Fruit fly (Drosophila melanogaster): Measurements from ENCODE around the gene Atg2.
A peak's percentile ranks its signal among the peaks of the same experiment; 100 is the strongest.

The Atg2 gene

dm6 chr3L:2745698-2746410 lies 28.3 kb upstream of the Atg2 start:
- peak; percentile 64 for TF ChIP-seq fkh (GFP tag; optimal IDR thresholded peaks at IDR 0.05)
- no peak for TF ChIP-seq Hr4 (GFP tag; optimal IDR thresholded peaks at IDR 0.05)
- TF ChIP-seq spab (GFP tag; optimal IDR thresholded peaks at IDR 0.05), result no peak
- TF ChIP-seq eg (GFP tag; IDR thresholded peaks at IDR 0.05), result 0 out of 3 replicates have a peak, but pooled peaks have one; percentile 39
- no peak for TF ChIP-seq Eip75B (GFP tag; optimal IDR thresholded peaks at IDR 0.05)

dm6 chr3L:2748359-2748758 lies 25.8 kb upstream of the Atg2 start:
- TF ChIP-seq vri (GFP tag; optimal IDR thresholded peaks at IDR 0.05) (no peak), fkh (GFP tag; optimal IDR thresholded peaks at IDR 0.05) (peak; percentile 25)

- TF ChIP-seq Smox (GFP tag; optimal IDR thresholded peaks at IDR 0.05), result no peak
- no peak for TF ChIP-seq Hr4 (GFP tag; optimal IDR thresholded peaks at IDR 0.05)
- no peak for TF ChIP-seq CG34406 (GFP tag; optimal IDR thresholded peaks at IDR 0.05)
- TF ChIP-seq Ets96B (tag; optimal IDR thresholded peaks at IDR 0.05), result no peak
- no peak for TF ChIP-seq CG11902 (GFP tag; optimal IDR thresholded peaks at IDR 0.05)
Observed at dm6 chr3L:2762122-2762521, 12.0 kb upstream of the Atg2 start.

- TF ChIP-seq Eip78C (GFP tag) (no peak), CG31627 (GFP tag; optimal IDR thresholded peaks at IDR 0.05) (no peak), cyc (GFP tag; optimal IDR thresholded peaks at IDR 0.05) (no peak), CG11902 (GFP tag; optimal IDR thresholded peaks at IDR 0.05) (no peak), CG15336 (GFP tag; IDR thresholded peaks at IDR 0.05) (peak; percentile 29; the same call in 1 of the 2 replicates), CG8119 (GFP tag; IDR thresholded peaks at IDR 0.05) (0 out of 3 replicates have a peak, but pooled peaks have one; percentile 18), net (GFP tag; optimal IDR thresholded peaks at IDR 0.05) (no peak), CG1621 (tag; optimal IDR thresholded peaks at IDR 0.05) (no peak), Hr4 (GFP tag; optimal IDR thresholded peaks at IDR 0.05) (peak; percentile 47), OdsH (GFP tag; optimal IDR thresholded peaks at IDR 0.05) (no peak), CG8319 (GFP tag; optimal IDR thresholded peaks at IDR 0.05) (no peak), Ets21C (GFP tag; optimal IDR thresholded peaks at IDR 0.05) (no peak), Sox102F (GFP tag; optimal IDR thresholded peaks at IDR 0.05) (no peak), Gug (GFP tag; IDR thresholded peaks at IDR 0.05) (no peak), CG10631 (GFP tag; optimal IDR thresholded peaks at IDR 0.05) (no peak), eg (GFP tag; IDR thresholded peaks at IDR 0.05) (peak; percentile 14; the same call in 1 of the 3 replicates), fkh (GFP tag; optimal IDR thresholded peaks at IDR 0.05) (no peak), CG10669 (GFP tag; optimal IDR thresholded peaks at IDR 0.05) (no peak), CG16779 (tag; optimal IDR thresholded peaks at IDR 0.05) (no peak), Sox15 (GFP tag; optimal IDR thresholded peaks at IDR 0.05) (no peak), CG32006 (GFP tag; optimal IDR thresholded peaks at IDR 0.05) (peak; percentile 25)
Observed at dm6 chr3L:2763762-2764161, 10.4 kb upstream of the Atg2 start.

dm6 chr3L:2765013-2765738 lies 9.0 kb upstream of the Atg2 start:
- TF ChIP-seq CG11294 (GFP tag; IDR thresholded peaks at IDR 0.05), result no peak
- TF ChIP-seq fd85E (GFP tag; optimal IDR thresholded peaks at IDR 0.05), result no peak
- peak; percentile 52 for TF ChIP-seq esn (GFP tag; optimal IDR thresholded peaks at IDR 0.05)
- no peak for TF ChIP-seq Eip75B (GFP tag; optimal IDR thresholded peaks at IDR 0.05)
- peak; percentile 43 for TF ChIP-seq Sox102F (GFP tag; optimal IDR thresholded peaks at IDR 0.05)
- peak; percentile 19 for TF ChIP-seq CG6808 (GFP tag; optimal IDR thresholded peaks at IDR 0.05)
- peak; percentile 16 for TF ChIP-seq CG3032 (tag; optimal IDR thresholded peaks at IDR 0.05)
- TF ChIP-seq Ets21C (GFP tag; optimal IDR thresholded peaks at IDR 0.05), result peak; percentile 33
- peak; percentile 17 for TF ChIP-seq topi (GFP tag; optimal IDR thresholded peaks at IDR 0.05)
- peak; percentile 15 for TF ChIP-seq Sox14 (GFP tag; optimal IDR thresholded peaks at IDR 0.05)
- TF ChIP-seq CG6854 (GFP tag; optimal IDR thresholded peaks at IDR 0.05), result no peak
- TF ChIP-seq vri (GFP tag; optimal IDR thresholded peaks at IDR 0.05), result peak; percentile 39
- TF ChIP-seq CG31627 (GFP tag; optimal IDR thresholded peaks at IDR 0.05), result peak; percentile 35
- TF ChIP-seq OdsH (GFP tag; optimal IDR thresholded peaks at IDR 0.05), result peak; percentile 20
- peak; percentile 22 for TF ChIP-seq CG10631 (GFP tag; optimal IDR thresholded peaks at IDR 0.05)
- peak; percentile 54 for TF ChIP-seq eg (GFP tag; IDR thresholded peaks at IDR 0.05)
- peak; percentile 52 for TF ChIP-seq cyc (GFP tag; optimal IDR thresholded peaks at IDR 0.05)
- TF ChIP-seq Met (GFP tag; optimal IDR thresholded peaks at IDR 0.05), result peak; percentile 51
- peak; percentile 17 for TF ChIP-seq achi (GFP tag; optimal IDR thresholded peaks at IDR 0.05)
- no peak for TF ChIP-seq CG4318 (GFP tag; optimal IDR thresholded peaks at IDR 0.05)
- peak; percentile 67 for TF ChIP-seq Eip78C (GFP tag)
- peak; percentile 32 for TF ChIP-seq CG3919 (GFP tag; optimal IDR thresholded peaks at IDR 0.05)
- TF ChIP-seq lz (GFP tag; optimal IDR thresholded peaks at IDR 0.05), result peak; percentile 0
- TF ChIP-seq net (GFP tag; optimal IDR thresholded peaks at IDR 0.05), result no peak
- peak; percentile 26 for TF ChIP-seq fkh (GFP tag; optimal IDR thresholded peaks at IDR 0.05)
